Worm (Caenorhabditis elegans) whole organism, L4 larva: ENCODE data around the gene ZK1290.1.
A peak's percentile ranks its signal among the peaks of the same experiment; 100 is the strongest.

Source experiments
- ZK546.5 ChIP-seq, 2 experiments: sonication (generic microtip); optimal IDR thresholded peaks; 2 replicates each; lab custom pipeline; 2017; ENCODE audit warnings: missing biosample characterization in 2 of 2, missing genetic modification characterization in 2 of 2
- ceh-82 ChIP-seq: sonication (generic microtip); optimal IDR thresholded peaks from 2 replicates; lab custom pipeline; 2017; ENCODE audit warnings: missing biosample characterization, missing genetic modification characterization
- dpl-1 ChIP-seq: fragments of 150-350 bp; optimal IDR thresholded peaks from 2 replicates; lab custom pipeline; 2014; ENCODE audit warnings: missing biosample characterization, missing genetic modification reagents, missing genetic modification characterization
- lin-15B ChIP-seq: fragments of 150-350 bp; sonication (generic microtip); optimal IDR thresholded peaks from 3 replicates; lab custom pipeline; 2014; ENCODE audit warnings: missing biosample characterization, missing genetic modification characterization
- mep-1 ChIP-seq: fragments of 150-350 bp; sonication (generic microtip); optimal IDR thresholded peaks from 3 replicates; lab custom pipeline; 2014; ENCODE audit warnings: missing biosample characterization, missing genetic modification characterization
- nhr-11 ChIP-seq: fragments of 150-350 bp; optimal IDR thresholded peaks from 2 replicates; lab custom pipeline; 2014; ENCODE audit warnings: missing biosample characterization, missing genetic modification characterization
- nhr-42 ChIP-seq: fragments of 200-800 bp; sonication (Bioruptor generic); IDR thresholded peaks from 2 replicates; pipeline ENCODE4 v1.3.6; 2022; ENCODE audit warnings: missing genetic modification characterization, missing compliant biosample characterization
- nhr-6 ChIP-seq: fragments of 150-350 bp; optimal IDR thresholded peaks from 2 replicates; lab custom pipeline; 2014; ENCODE audit warnings: missing biosample characterization, missing genetic modification characterization
- nhr-76 ChIP-seq: fragments of 150-350 bp; optimal IDR thresholded peaks from 2 replicates; lab custom pipeline; 2014; ENCODE audit warnings: missing biosample characterization, missing genetic modification characterization
- zag-1 ChIP-seq: fragments of 150-350 bp; optimal IDR thresholded peaks from 2 replicates; lab custom pipeline; 2014; ENCODE audit warnings: missing biosample characterization, missing genetic modification characterization
- zip-2 ChIP-seq: fragments of 150-350 bp; optimal IDR thresholded peaks from 2 replicates; lab custom pipeline; 2014; ENCODE audit warnings: missing biosample characterization, missing genetic modification characterization

DNA sequence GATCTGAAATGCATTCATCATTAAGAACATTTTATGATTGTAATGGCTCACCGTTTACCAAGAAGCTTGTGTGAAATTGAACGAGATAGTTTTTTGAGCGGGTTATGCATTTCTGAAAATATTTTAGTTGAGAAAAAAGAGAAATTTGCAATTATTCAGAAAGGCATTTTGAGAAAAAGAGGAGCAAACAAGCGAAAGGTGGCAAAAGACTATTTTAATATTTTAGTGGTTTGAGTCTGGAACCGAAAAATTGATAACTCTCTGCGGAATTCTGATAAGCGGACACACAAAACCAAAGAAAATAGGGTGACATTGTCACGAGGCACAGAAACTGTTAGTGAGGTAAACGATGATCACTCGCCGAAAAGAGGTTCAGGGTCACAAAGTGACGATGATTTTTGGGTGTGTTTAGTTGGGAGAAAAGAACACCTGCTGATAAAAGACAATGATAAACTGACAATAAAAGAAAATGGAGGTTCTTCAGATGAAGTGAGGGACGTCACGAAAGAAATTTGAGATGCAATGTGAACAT is 6.8 kb upstream of the ZK1290.1 start:
- TF ChIP-seq zip-2 (no peak), nhr-42 (GFP tag; lab: Robert Waterston, UW) (0 out of 2 replicates have a peak, but pooled peaks have one; percentile 20), nhr-11 (tag; lab: Kevin White, UChicago) (no peak), dpl-1 (GFP tag; lab: Kevin White, UChicago) (no peak), nhr-76 (tag; lab: Kevin White, UChicago) (no peak), mep-1 (tag; lab: Kevin White, UChicago) (peak; percentile 55), ceh-82 (no peak), nhr-6 (no peak), lin-15B (no peak), zag-1 (tag; lab: Kevin White, UChicago) (no peak), ZK546.5 (tag; optimal IDR thresholded peaks at IDR 0.05; lab: Kevin White, UChicago) (no peak)
